Fruit fly (Drosophila melanogaster) whole organism, prepupa: Measurements from ENCODE around the gene Cyp12a5.

Source experiments
- CG10631 ChIP-seq: fragments of 200-800 bp; sonication (Bioruptor generic); optimal IDR thresholded peaks from 2 replicates; lab custom pipeline; 2016; ENCODE audit warnings: missing biosample characterization, missing genetic modification characterization
- CG10669 ChIP-seq: fragments of 200-800 bp; sonication (Bioruptor generic); optimal IDR thresholded peaks from 3 replicates; lab custom pipeline; 2018; ENCODE audit warnings: missing biosample characterization, mild to moderate bottlenecking, missing genetic modification characterization, moderate library complexity
- CG11294 ChIP-seq: fragments of 200-800 bp; sonication (Bioruptor generic); IDR thresholded peaks from 2 replicates; pipeline ENCODE4 v1.3.6; 2022; ENCODE audit warnings: missing biosample characterization, missing genetic modification characterization
- CG11762 ChIP-seq: fragments of 200-800 bp; sonication (Bioruptor generic); optimal IDR thresholded peaks from 3 replicates; lab custom pipeline; 2016; ENCODE audit warnings: missing biosample characterization, missing genetic modification characterization; ENCODE audit not compliant: insufficient read depth
- CG11902 ChIP-seq: fragments of 200-800 bp; sonication (Bioruptor generic); optimal IDR thresholded peaks from 3 replicates; lab custom pipeline; 2016; ENCODE audit warnings: missing biosample characterization, missing genetic modification characterization
- CG15336 ChIP-seq: fragments of 200-800 bp; sonication (Bioruptor generic); IDR thresholded peaks from 2 replicates; pipeline ENCODE4 v1.3.6; 2022; ENCODE audit warnings: missing biosample characterization, missing genetic modification characterization
- CG1621 ChIP-seq: fragments of 200-800 bp; sonication (Bioruptor generic); optimal IDR thresholded peaks from 3 replicates; lab custom pipeline; 2018; ENCODE audit warnings: missing biosample characterization, mild to moderate bottlenecking, missing genetic modification characterization
- CG16779 ChIP-seq: fragments of 200-800 bp; sonication (Bioruptor generic); optimal IDR thresholded peaks from 3 replicates; lab custom pipeline; 2017; ENCODE audit warnings: missing biosample characterization, mild to moderate bottlenecking, missing genetic modification characterization
- CG3032 ChIP-seq: fragments of 200-800 bp; optimal IDR thresholded peaks from 2 replicates; lab custom pipeline; 2019; ENCODE audit warnings: missing biosample characterization, mild to moderate bottlenecking, missing genetic modification characterization, moderate library complexity
- CG32006 ChIP-seq: fragments of 200-800 bp; sonication (Bioruptor generic); optimal IDR thresholded peaks from 3 replicates; lab custom pipeline; 2017; ENCODE audit warnings: missing biosample characterization, mild to moderate bottlenecking, missing genetic modification characterization
- CG34406 ChIP-seq: fragments of 200-800 bp; sonication (Bioruptor generic); optimal IDR thresholded peaks from 3 replicates; lab custom pipeline; 2016; ENCODE audit warnings: missing biosample characterization, missing genetic modification characterization
- CG3919 ChIP-seq: fragments of 200-800 bp; sonication (Bioruptor generic); optimal IDR thresholded peaks from 3 replicates; lab custom pipeline; 2016; ENCODE audit warnings: missing biosample characterization, missing genetic modification characterization
- CG6163 ChIP-seq: fragments of 200-800 bp; sonication (Bioruptor generic); IDR thresholded peaks from 3 replicates; pipeline ENCODE4 v1.3.6; 2022; ENCODE audit warnings: missing biosample characterization, missing genetic modification characterization
- CG6276 ChIP-seq: fragments of 200-800 bp; sonication (Bioruptor generic); optimal IDR thresholded peaks from 2 replicates; lab custom pipeline; 2017; ENCODE audit warnings: missing biosample characterization, mild to moderate bottlenecking, missing genetic modification characterization
- CG6792 ChIP-seq: fragments of 200-800 bp; sonication (Bioruptor generic); optimal IDR thresholded peaks from 3 replicates; lab custom pipeline; 2016; ENCODE audit warnings: missing biosample characterization, missing genetic modification characterization
- CG6808 ChIP-seq: fragments of 200-800 bp; sonication (Bioruptor generic); optimal IDR thresholded peaks from 3 replicates; lab custom pipeline; 2017; ENCODE audit warnings: missing biosample characterization, missing genetic modification characterization, mild to moderate bottlenecking, moderate library complexity, missing genetic modification reagents
- CG6854 ChIP-seq: fragments of 200-800 bp; sonication (Bioruptor generic); optimal IDR thresholded peaks from 2 replicates; lab custom pipeline; 2017; ENCODE audit warnings: missing biosample characterization, mild to moderate bottlenecking, missing genetic modification characterization
- CG8119 ChIP-seq: fragments of 200-800 bp; sonication (Bioruptor generic); IDR thresholded peaks from 3 replicates; pipeline ENCODE4 v1.3.6; 2022; ENCODE audit warnings: missing biosample characterization, missing genetic modification characterization
- CG8319 ChIP-seq: fragments of 200-800 bp; sonication (Bioruptor generic); optimal IDR thresholded peaks from 3 replicates; lab custom pipeline; 2016; ENCODE audit warnings: missing biosample characterization, missing genetic modification characterization
- CG8632 ChIP-seq: fragments of 200-800 bp; sonication (Bioruptor generic); optimal IDR thresholded peaks from 3 replicates; lab custom pipeline; 2016; ENCODE audit warnings: missing biosample characterization, missing genetic modification characterization
- CG9139 ChIP-seq: fragments of 200-800 bp; sonication (Bioruptor generic); optimal IDR thresholded peaks from 3 replicates; lab custom pipeline; 2017; ENCODE audit warnings: missing biosample characterization, mild to moderate bottlenecking, missing genetic modification characterization
- Eip75B ChIP-seq: fragments of 200-800 bp; sonication (Bioruptor generic); optimal IDR thresholded peaks from 3 replicates; lab custom pipeline; 2016; ENCODE audit warnings: missing biosample characterization, missing genetic modification characterization
- Eip78C ChIP-seq: fragments of 200-800 bp; sonication (Bioruptor generic); peaks from one replicate; lab custom pipeline; 2016; ENCODE audit warnings: missing biosample characterization, missing genetic modification characterization
- Eip93F ChIP-seq: fragments of 200-800 bp; sonication (Bioruptor generic); optimal IDR thresholded peaks from 2 replicates; lab custom pipeline; 2016; ENCODE audit warnings: missing biosample characterization, mild to moderate bottlenecking, missing genetic modification characterization
- Ets96B ChIP-seq: fragments of 200-800 bp; optimal IDR thresholded peaks from 2 replicates; lab custom pipeline; 2019; ENCODE audit warnings: missing biosample characterization, mild to moderate bottlenecking, missing genetic modification characterization, moderate library complexity
- Gug ChIP-seq: fragments of 200-800 bp; sonication (Bioruptor generic); IDR thresholded peaks from 2 replicates; pipeline ENCODE4 v1.3.6; 2022; ENCODE audit warnings: missing biosample characterization, missing genetic modification characterization
- Hr38 ChIP-seq: sonication (Bioruptor generic); optimal IDR thresholded peaks from 2 replicates; lab custom pipeline; 2016; ENCODE audit warnings: missing biosample characterization, missing genetic modification characterization
- Hr39 ChIP-seq: fragments of 200-800 bp; sonication (Bioruptor generic); optimal IDR thresholded peaks from 2 replicates; lab custom pipeline; 2016; ENCODE audit warnings: missing biosample characterization, missing genetic modification characterization
- Lpt ChIP-seq: fragments of 200-800 bp; sonication (Bioruptor generic); optimal IDR thresholded peaks from 3 replicates; lab custom pipeline; 2016; ENCODE audit warnings: missing biosample characterization, missing genetic modification characterization
- Met ChIP-seq: fragments of 200-800 bp; sonication (Bioruptor generic); optimal IDR thresholded peaks from 3 replicates; lab custom pipeline; 2016; ENCODE audit warnings: missing biosample characterization, missing genetic modification characterization
- OdsH ChIP-seq: fragments of 200-800 bp; sonication (Bioruptor generic); optimal IDR thresholded peaks from 3 replicates; lab custom pipeline; 2016; ENCODE audit warnings: missing biosample characterization, missing genetic modification characterization
- Smox ChIP-seq: fragments of 200-800 bp; sonication (Bioruptor generic); optimal IDR thresholded peaks from 3 replicates; lab custom pipeline; 2016; ENCODE audit warnings: missing biosample characterization, missing genetic modification characterization
- Sox102F ChIP-seq: fragments of 200-800 bp; sonication (Bioruptor generic); optimal IDR thresholded peaks from 2 replicates; lab custom pipeline; 2016; ENCODE audit warnings: missing biosample characterization, mild to moderate bottlenecking, missing genetic modification characterization
- Sox14 ChIP-seq: fragments of 200-800 bp; sonication (Bioruptor generic); optimal IDR thresholded peaks from 3 replicates; lab custom pipeline; 2016; ENCODE audit warnings: missing biosample characterization, missing genetic modification characterization
- Sox15 ChIP-seq: fragments of 200-800 bp; sonication (Bioruptor generic); optimal IDR thresholded peaks from 3 replicates; lab custom pipeline; 2016; ENCODE audit warnings: missing biosample characterization, missing genetic modification characterization
- achi ChIP-seq: fragments of 200-800 bp; sonication (Bioruptor generic); optimal IDR thresholded peaks from 3 replicates; lab custom pipeline; 2016; ENCODE audit warnings: missing biosample characterization, missing genetic modification characterization
- acj6 ChIP-seq: fragments of 200-800 bp; sonication (Bioruptor generic); optimal IDR thresholded peaks from 3 replicates; lab custom pipeline; 2016; ENCODE audit warnings: missing biosample characterization, missing genetic modification characterization
- cyc ChIP-seq: fragments of 200-800 bp; sonication (Bioruptor generic); optimal IDR thresholded peaks from 3 replicates; lab custom pipeline; 2016; ENCODE audit warnings: missing biosample characterization, missing genetic modification characterization
- eg ChIP-seq: fragments of 200-800 bp; sonication (Bioruptor generic); IDR thresholded peaks from 3 replicates; pipeline ENCODE4 v1.3.6; 2022; ENCODE audit warnings: missing biosample characterization, missing genetic modification characterization
- esn ChIP-seq: fragments of 200-800 bp; sonication (Bioruptor generic); optimal IDR thresholded peaks from 2 replicates; lab custom pipeline; 2016; ENCODE audit warnings: missing biosample characterization, mild to moderate bottlenecking, missing genetic modification characterization, moderate library complexity
- fd85E ChIP-seq: fragments of 200-800 bp; sonication (Bioruptor generic); optimal IDR thresholded peaks from 3 replicates; lab custom pipeline; 2016; ENCODE audit warnings: missing biosample characterization, missing genetic modification characterization
- fkh ChIP-seq: fragments of 200-800 bp; sonication (Bioruptor generic); optimal IDR thresholded peaks from 3 replicates; lab custom pipeline; 2017; ENCODE audit warnings: missing biosample characterization, mild to moderate bottlenecking, missing genetic modification characterization, moderate library complexity
- net ChIP-seq: fragments of 200-800 bp; sonication (Bioruptor generic); optimal IDR thresholded peaks from 3 replicates; lab custom pipeline; 2016; ENCODE audit warnings: missing biosample characterization, missing genetic modification characterization
- pdm3 ChIP-seq: fragments of 200-800 bp; sonication (Bioruptor generic); optimal IDR thresholded peaks from 3 replicates; lab custom pipeline; 2016; ENCODE audit warnings: missing biosample characterization, missing genetic modification characterization
- salr ChIP-seq, 2 experiments: fragments of 200-800 bp; sonication (Bioruptor generic); optimal IDR thresholded peaks; 3 replicates each; lab custom pipeline; 2016 to 2018; ENCODE audit warnings: missing biosample characterization in 2 of 2, missing genetic modification characterization in 2 of 2, mild to moderate bottlenecking in 1 of 2
- spab ChIP-seq: fragments of 200-800 bp; sonication (Bioruptor generic); optimal IDR thresholded peaks from 2 replicates; lab custom pipeline; 2017; ENCODE audit warnings: missing biosample characterization, mild to moderate bottlenecking, missing genetic modification characterization, missing genetic modification reagents
- svp ChIP-seq: fragments of 200-800 bp; sonication (Bioruptor generic); peaks from one replicate; lab custom pipeline; 2016; ENCODE audit warnings: missing biosample characterization, missing genetic modification characterization
- topi ChIP-seq: fragments of 200-800 bp; sonication (Bioruptor generic); optimal IDR thresholded peaks from 3 replicates; lab custom pipeline; 2016; ENCODE audit warnings: missing biosample characterization, missing genetic modification characterization
- vri ChIP-seq: fragments of 200-800 bp; sonication (Bioruptor generic); optimal IDR thresholded peaks from 3 replicates; lab custom pipeline; 2016; ENCODE audit warnings: missing biosample characterization, mild to moderate bottlenecking, missing genetic modification characterization

Cyp12a5 gene

DNA sequence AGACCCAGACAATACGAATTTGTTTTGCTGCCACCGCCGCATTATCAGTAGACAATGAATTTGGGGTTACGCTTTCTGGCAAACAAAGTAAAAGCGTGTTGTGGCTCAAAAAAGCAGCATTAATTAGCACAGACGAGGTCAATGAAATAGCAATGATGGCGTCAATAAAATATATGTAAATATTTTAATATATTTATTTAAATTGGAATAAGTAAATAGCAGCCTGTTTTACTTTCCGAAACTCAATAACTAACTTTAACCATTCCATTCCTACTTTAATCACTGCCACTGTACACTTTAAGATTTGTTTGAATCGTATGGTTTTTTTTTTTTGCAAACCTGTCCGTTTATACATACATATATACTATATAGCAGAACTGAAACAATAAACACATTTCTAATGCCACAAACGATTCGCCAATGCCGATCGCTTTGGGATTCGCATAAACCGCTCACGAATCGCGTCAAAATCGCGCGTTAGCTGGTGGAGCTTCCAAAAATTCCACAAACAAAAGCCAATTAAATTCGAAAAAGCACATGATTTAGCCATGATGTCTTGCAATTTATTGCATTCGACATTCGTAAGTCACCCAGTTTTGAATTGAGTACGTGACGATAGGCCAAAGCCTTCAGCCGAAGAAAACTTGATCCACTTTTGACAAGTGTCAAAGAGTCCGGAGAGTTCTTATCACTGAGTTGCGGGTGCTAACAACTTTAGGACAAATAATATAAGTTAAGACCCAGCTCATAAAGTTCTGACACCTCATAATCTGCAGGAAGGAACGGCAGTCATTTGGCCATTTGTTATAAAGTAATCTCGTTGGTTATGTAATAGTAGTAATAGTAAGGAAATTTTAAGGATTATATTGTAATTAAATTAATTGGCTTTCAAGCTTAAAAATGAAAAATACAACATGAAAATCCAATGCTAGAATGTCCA, 19.7 kb downstream of the Cyp12a5 start:
- TF ChIP-seq acj6 (GFP tag; lab: Kevin White, UChicago), result no peak
- TF ChIP-seq OdsH (GFP tag; lab: Kevin White, UChicago), result peak; percentile 14
- TF ChIP-seq CG6854 (GFP tag; lab: Kevin White, UChicago), result no peak
- TF ChIP-seq CG11294 (GFP tag; lab: Robert Waterston, UW), result 0 out of 2 replicates have a peak, but pooled peaks have one; percentile 14
- TF ChIP-seq achi (GFP tag; lab: Kevin White, UChicago), result peak; percentile 34
- peak; percentile 45; the same call in 1 of the 3 replicates for TF ChIP-seq CG6163 (GFP tag; lab: Robert Waterston, UW)
- no peak for TF ChIP-seq CG3919
- TF ChIP-seq CG15336, result peak; percentile 52
- TF ChIP-seq svp (GFP tag; lab: Kevin White, UChicago), result peak; percentile 82
- TF ChIP-seq Eip78C (GFP tag; lab: Kevin White, UChicago), result peak; percentile 45
- no peak for TF ChIP-seq Lpt (GFP tag; lab: Kevin White, UChicago)
- TF ChIP-seq net (GFP tag; lab: Kevin White, UChicago), result peak; percentile 18
- peak; percentile 8 for TF ChIP-seq Met
- peak; percentile 16 for TF ChIP-seq CG10631
- TF ChIP-seq eg (GFP tag; lab: Robert Waterston, UW), result peak; percentile 70
- peak; percentile 30 for TF ChIP-seq CG32006 (GFP tag; lab: Kevin White, UChicago)
- TF ChIP-seq Smox (GFP tag; lab: Kevin White, UChicago), result peak; percentile 7
- peak; percentile 15 for TF ChIP-seq fkh (GFP tag; lab: Kevin White, UChicago)
- TF ChIP-seq CG8632 (GFP tag; lab: Kevin White, UChicago), result peak; percentile 6
- no peak for TF ChIP-seq CG11902 (GFP tag; lab: Kevin White, UChicago)
- peak; percentile 44; the same call in 2 of the 3 replicates for TF ChIP-seq CG8119 (GFP tag; lab: Robert Waterston, UW)

DNA sequence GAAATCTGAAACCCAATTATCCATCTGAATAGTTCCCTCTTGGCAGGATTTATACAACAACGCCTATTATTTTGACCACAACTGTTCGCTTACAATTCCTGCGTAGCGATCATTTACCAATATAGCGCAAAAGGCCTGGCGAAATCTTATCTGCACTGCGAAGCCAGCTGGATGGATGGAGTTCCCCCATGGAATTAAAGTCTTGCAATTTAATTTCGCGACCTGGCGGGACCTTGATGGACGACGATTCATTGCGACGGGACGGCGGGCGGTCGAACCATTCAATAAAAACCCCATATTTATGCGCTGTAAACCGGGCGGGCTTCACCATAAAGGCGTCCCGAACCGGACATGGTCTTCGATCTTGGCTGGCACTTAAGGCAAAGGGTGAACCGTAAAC, 20.4 kb downstream of the Cyp12a5 start:
- TF ChIP-seq Eip75B (GFP tag; lab: Kevin White, UChicago), result peak; percentile 27
- TF ChIP-seq Sox14 (GFP tag; lab: Kevin White, UChicago), result no peak
- TF ChIP-seq vri (GFP tag; lab: Kevin White, UChicago), result no peak
- TF ChIP-seq CG10669 (GFP tag; lab: Kevin White, UChicago), result peak; percentile 13
- no peak for TF ChIP-seq CG11762 (GFP tag; lab: Kevin White, UChicago)
- no peak for TF ChIP-seq CG34406 (GFP tag; lab: Kevin White, UChicago)
- TF ChIP-seq topi (GFP tag; lab: Kevin White, UChicago), result peak; percentile 23
- no peak for TF ChIP-seq Hr38 (GFP tag; lab: Kevin White, UChicago)
- TF ChIP-seq CG1621 (tag; lab: Kevin White, UChicago), result peak; percentile 2
- no peak for TF ChIP-seq Sox15
- TF ChIP-seq pdm3, result no peak
- no peak for TF ChIP-seq Met
- no peak for TF ChIP-seq CG6854 (GFP tag; lab: Kevin White, UChicago)
- no peak for TF ChIP-seq CG9139 (GFP tag; lab: Kevin White, UChicago)
- no peak for TF ChIP-seq cyc (GFP tag; lab: Kevin White, UChicago)
- TF ChIP-seq net (GFP tag; lab: Kevin White, UChicago), result no peak
- no peak for TF ChIP-seq fkh (GFP tag; lab: Kevin White, UChicago)
- no peak for TF ChIP-seq fd85E (GFP tag; lab: Kevin White, UChicago)
- peak; percentile 26 for TF ChIP-seq Ets96B (tag; lab: Kevin White, UChicago)
- TF ChIP-seq CG3032, result peak; percentile 8
- TF ChIP-seq Gug, result no peak
- no peak for TF ChIP-seq CG6792 (GFP tag; lab: Kevin White, UChicago)
- TF ChIP-seq salr (GFP tag; optimal IDR thresholded peaks at IDR 0.05; lab: Kevin White, UChicago), result no peak
- no peak for TF ChIP-seq Sox102F (GFP tag; lab: Kevin White, UChicago)
- no peak for TF ChIP-seq CG8319 (GFP tag; lab: Kevin White, UChicago)
- no peak for TF ChIP-seq CG10631
- no peak for TF ChIP-seq CG16779 (tag; lab: Kevin White, UChicago)
- no peak for TF ChIP-seq CG6276
- TF ChIP-seq Hr39 (GFP tag; lab: Kevin White, UChicago), result peak; percentile 21
- peak; percentile 33 for TF ChIP-seq CG6808
- no peak for TF ChIP-seq Eip93F (GFP tag; lab: Kevin White, UChicago)
- TF ChIP-seq CG15336, result no peak
- no peak for TF ChIP-seq spab
- TF ChIP-seq Lpt (GFP tag; lab: Kevin White, UChicago), result no peak
- peak; percentile 27 for TF ChIP-seq esn (GFP tag; lab: Kevin White, UChicago)
